Worm (Caenorhabditis elegans) whole organism, midembryonic: ENCODE data around the gene F56C9.8.

ENCODE experiments used
- T22C8.4 ChIP-seq: fragments of 200-800 bp; sonication (Bioruptor generic); IDR thresholded peaks from 2 replicates; pipeline ENCODE4 v1.3.6; 2022; ENCODE audit warnings: missing genetic modification characterization, missing compliant biosample characterization
- flt-1 ChIP-seq: fragments of 200-800 bp; sonication (Bioruptor generic); IDR thresholded peaks from 2 replicates; pipeline ENCODE4 v1.3.6; 2022; ENCODE audit warnings: missing genetic modification characterization, missing compliant biosample characterization
- med-1 ChIP-seq: sonication (generic microtip); optimal IDR thresholded peaks from 2 replicates; lab custom pipeline; 2017; ENCODE audit warnings: missing genetic modification characterization, mild to moderate bottlenecking, missing compliant biosample characterization, antibody characterized with exemption, missing genetic modification reagents; ENCODE audit not compliant: insufficient read depth
- ref-1 ChIP-seq: fragments of 200-800 bp; sonication (Bioruptor generic); conservative IDR thresholded peaks from 2 replicates; pipeline ENCODE4 v1.3.6; 2022; ENCODE audit warnings: missing genetic modification reagents, missing genetic modification characterization, missing compliant biosample characterization
- tab-1 ChIP-seq: fragments of 200-800 bp; sonication (Bioruptor generic); IDR thresholded peaks from 2 replicates; pipeline ENCODE4 v1.3.6; 2022; ENCODE audit warnings: missing genetic modification characterization, missing compliant biosample characterization
- ztf-23 ChIP-seq: fragments of 200-800 bp; sonication (Bioruptor generic); IDR thresholded peaks from 2 replicates; pipeline ENCODE4 v1.3.6; 2022; ENCODE audit warnings: missing genetic modification reagents, missing genetic modification characterization, missing compliant biosample characterization
- ztf-29 ChIP-seq: fragments of 200-800 bp; sonication (Bioruptor generic); IDR thresholded peaks from 2 replicates; pipeline ENCODE4 v1.3.6; 2022; ENCODE audit warnings: missing genetic modification reagents, missing genetic modification characterization, missing compliant biosample characterization

- TF ChIP-seq ref-1 (GFP tag; lab: Robert Waterston, UW) (no peak), flt-1 (GFP tag; lab: Robert Waterston, UW) (no peak), ztf-23 (GFP tag; lab: Robert Waterston, UW) (no peak), tab-1 (GFP tag; lab: Robert Waterston, UW) (no peak), T22C8.4 (GFP tag; lab: Robert Waterston, UW) (no peak), med-1 (no peak), ztf-29 (GFP tag; lab: Robert Waterston, UW) (no peak)
Measured at ce11 chrIII:7314473-7314872, 4.8 kb downstream of the F56C9.8 start.
